Fruit fly (Drosophila melanogaster) whole organism, embryonic: Measurements from ENCODE around the gene TwdlV.
A peak's percentile ranks its signal among the peaks of the same experiment; 100 is the strongest.

Experiments
- BEAF-32 ChIP-seq: fragments of 200-800 bp; sonication (Bioruptor generic); optimal IDR thresholded peaks from 3 replicates; lab custom pipeline; 2017; ENCODE audit warnings: missing biosample characterization, missing genetic modification characterization, mild to moderate bottlenecking, moderate library complexity, missing genetic modification reagents
- Blimp-1 ChIP-seq: fragments of 200-800 bp; sonication (Bioruptor generic); optimal IDR thresholded peaks from 3 replicates; lab custom pipeline; 2018; ENCODE audit warnings: missing biosample characterization, missing genetic modification characterization, mild to moderate bottlenecking, moderate library complexity, missing genetic modification reagents
- CG1024 ChIP-seq: fragments of 200-800 bp; sonication (Bioruptor generic); IDR thresholded peaks from 2 replicates; pipeline ENCODE4 v1.3.6; 2022; ENCODE audit warnings: missing biosample characterization, missing genetic modification characterization
- CG10462 ChIP-seq: fragments of 200-800 bp; sonication (Bioruptor generic); optimal IDR thresholded peaks from 2 replicates; lab custom pipeline; 2016; ENCODE audit warnings: missing biosample characterization, missing genetic modification characterization
- CG10543 ChIP-seq: fragments of 200-800 bp; sonication (Bioruptor generic); optimal IDR thresholded peaks from 3 replicates; lab custom pipeline; 2017; ENCODE audit warnings: missing biosample characterization, mild to moderate bottlenecking, missing genetic modification characterization, moderate library complexity
- CG11456 ChIP-seq: fragments of 200-800 bp; sonication (Bioruptor generic); IDR thresholded peaks from 3 replicates; pipeline ENCODE4 v1.3.6; 2022; ENCODE audit warnings: missing biosample characterization, missing genetic modification characterization
- CG12769 ChIP-seq: fragments of 200-800 bp; sonication (Bioruptor generic); optimal IDR thresholded peaks from 2 replicates; lab custom pipeline; 2019; ENCODE audit warnings: missing biosample characterization, mild to moderate bottlenecking, missing genetic modification characterization, moderate library complexity
- CG12942 ChIP-seq: fragments of 200-800 bp; sonication (Bioruptor generic); optimal IDR thresholded peaks from 3 replicates; lab custom pipeline; 2016; ENCODE audit warnings: missing biosample characterization, missing genetic modification characterization
- CG13287 ChIP-seq: fragments of 200-800 bp; sonication (Bioruptor generic); IDR thresholded peaks from 2 replicates; pipeline ENCODE4 v1.3.6; 2022; ENCODE audit warnings: missing biosample characterization, missing genetic modification characterization; ENCODE audit not compliant: partially characterized antibody
- CG14441 ChIP-seq: fragments of 200-800 bp; sonication (Bioruptor generic); IDR thresholded peaks from 2 replicates; pipeline ENCODE4 v1.3.6; 2022; ENCODE audit warnings: missing biosample characterization, missing genetic modification characterization
- CG15601 ChIP-seq: fragments of 200-800 bp; sonication (Bioruptor generic); optimal IDR thresholded peaks from 3 replicates; lab custom pipeline; 2019; ENCODE audit warnings: missing biosample characterization, mild to moderate bottlenecking, missing genetic modification characterization, moderate library complexity
- CG18262 ChIP-seq: fragments of 200-800 bp; optimal IDR thresholded peaks from 3 replicates; lab custom pipeline; 2019; ENCODE audit warnings: missing biosample characterization, mild to moderate bottlenecking, missing genetic modification characterization, moderate library complexity
- CG33213 ChIP-seq: fragments of 200-800 bp; sonication (Bioruptor generic); optimal IDR thresholded peaks from 3 replicates; lab custom pipeline; 2016; ENCODE audit warnings: missing biosample characterization, missing genetic modification characterization
- CG5180 ChIP-seq: fragments of 200-800 bp; sonication (Bioruptor generic); optimal IDR thresholded peaks from 3 replicates; lab custom pipeline; 2017; ENCODE audit warnings: missing biosample characterization, missing genetic modification characterization, mild to moderate bottlenecking, moderate library complexity, missing genetic modification reagents
- CG7271 ChIP-seq: fragments of 200-800 bp; sonication (Bioruptor generic); optimal IDR thresholded peaks from 2 replicates; lab custom pipeline; 2018; ENCODE audit warnings: missing biosample characterization, mild to moderate bottlenecking, missing genetic modification characterization, moderate library complexity
- CG7372 ChIP-seq: fragments of 200-800 bp; sonication (Bioruptor generic); IDR thresholded peaks from 2 replicates; pipeline ENCODE4 v1.3.6; 2022; ENCODE audit warnings: missing biosample characterization, missing genetic modification characterization
- CG7839 ChIP-seq: fragments of 200-800 bp; sonication (Bioruptor generic); optimal IDR thresholded peaks from 3 replicates; lab custom pipeline; 2018; ENCODE audit warnings: missing biosample characterization, mild to moderate bottlenecking, missing genetic modification characterization, moderate library complexity
- CG7963 ChIP-seq: fragments of 200-800 bp; sonication (Bioruptor generic); IDR thresholded peaks from 3 replicates; pipeline ENCODE4 v1.3.6; 2022; ENCODE audit warnings: missing biosample characterization, missing genetic modification characterization; ENCODE audit not compliant: partially characterized antibody
- CG8359 ChIP-seq: fragments of 200-800 bp; sonication (Bioruptor generic); optimal IDR thresholded peaks from 2 replicates; lab custom pipeline; 2017; ENCODE audit warnings: missing biosample characterization, mild to moderate bottlenecking, missing genetic modification characterization, borderline replicate concordance
- CG9817 ChIP-seq: fragments of 200-800 bp; sonication (Bioruptor generic); optimal IDR thresholded peaks from 2 replicates; lab custom pipeline; 2018; ENCODE audit warnings: missing biosample characterization, mild to moderate bottlenecking, missing genetic modification characterization, moderate library complexity
- GATAe ChIP-seq: fragments of 200-800 bp; sonication (Bioruptor generic); conservative IDR thresholded peaks from 2 replicates; pipeline ENCODE4 v1.3.6; 2022; ENCODE audit warnings: missing biosample characterization, missing genetic modification characterization
- H2.0 ChIP-seq: fragments of 200-800 bp; sonication (Bioruptor generic); IDR thresholded peaks from 2 replicates; pipeline ENCODE4 v1.3.6; 2022; ENCODE audit warnings: missing biosample characterization, missing genetic modification characterization
- Opbp ChIP-seq: fragments of 200-800 bp; sonication (Bioruptor generic); IDR thresholded peaks from 3 replicates; pipeline ENCODE4 v1.3.6; 2022; ENCODE audit warnings: missing biosample characterization, missing genetic modification characterization; ENCODE audit not compliant: partially characterized antibody
- Rx ChIP-seq: fragments of 200-800 bp; sonication (Bioruptor generic); IDR thresholded peaks from 2 replicates; pipeline ENCODE4 v1.3.6; 2022; ENCODE audit warnings: missing biosample characterization, missing genetic modification characterization
- al ChIP-seq: fragments of 200-800 bp; sonication (Bioruptor generic); IDR thresholded peaks from 2 replicates; pipeline ENCODE4 v1.3.6; 2022; ENCODE audit warnings: missing biosample characterization, missing genetic modification characterization
- ato ChIP-seq: fragments of 200-800 bp; sonication (Bioruptor generic); IDR thresholded peaks from 2 replicates; pipeline ENCODE4 v1.3.6; 2022; ENCODE audit warnings: missing biosample characterization, missing genetic modification characterization; ENCODE audit not compliant: partially characterized antibody
- bcd ChIP-seq: fragments of 200-800 bp; sonication (Bioruptor generic); optimal IDR thresholded peaks from 2 replicates; lab custom pipeline; 2017; ENCODE audit warnings: missing biosample characterization, mild to moderate bottlenecking, missing genetic modification characterization
- crol ChIP-seq: fragments of 200-800 bp; sonication (Bioruptor generic); IDR thresholded peaks from 2 replicates; pipeline ENCODE4 v1.3.6; 2022; ENCODE audit warnings: missing biosample characterization, missing genetic modification characterization
- dan ChIP-seq: fragments of 200-800 bp; sonication (Bioruptor generic); IDR thresholded peaks from 2 replicates; pipeline ENCODE4 v1.3.6; 2022; ENCODE audit warnings: missing biosample characterization, missing genetic modification characterization
- dmrt11E ChIP-seq: fragments of 200-800 bp; sonication (Bioruptor generic); optimal IDR thresholded peaks from 3 replicates; lab custom pipeline; 2018; ENCODE audit warnings: missing biosample characterization, mild to moderate bottlenecking, missing genetic modification characterization, moderate library complexity
- fd102C ChIP-seq: fragments of 200-800 bp; sonication (Bioruptor generic); optimal IDR thresholded peaks from 2 replicates; lab custom pipeline; 2018; ENCODE audit warnings: missing biosample characterization, mild to moderate bottlenecking, missing genetic modification characterization, moderate library complexity
- ftz-f1 ChIP-seq: fragments of 200-800 bp; sonication (Bioruptor generic); optimal IDR thresholded peaks from 2 replicates; lab custom pipeline; 2016; ENCODE audit warnings: missing biosample characterization, missing genetic modification characterization
- grau ChIP-seq: fragments of 200-800 bp; optimal IDR thresholded peaks from 3 replicates; lab custom pipeline; 2019; ENCODE audit warnings: missing biosample characterization, mild to moderate bottlenecking, missing genetic modification characterization, moderate library complexity
- gsb-n ChIP-seq: fragments of 200-800 bp; sonication (Bioruptor generic); optimal IDR thresholded peaks from 3 replicates; lab custom pipeline; 2018; ENCODE audit warnings: missing biosample characterization, mild to moderate bottlenecking, missing genetic modification characterization
- hb ChIP-seq: fragments of 200-800 bp; sonication (Bioruptor generic); IDR thresholded peaks from 3 replicates; pipeline ENCODE4 v1.3.6; 2022; ENCODE audit warnings: missing biosample characterization, missing genetic modification characterization; ENCODE audit not compliant: partially characterized antibody
- lilli ChIP-seq: fragments of 200-800 bp; sonication (Bioruptor generic); optimal IDR thresholded peaks from 3 replicates; lab custom pipeline; 2016; ENCODE audit warnings: missing biosample characterization, missing genetic modification characterization
- nerfin-2 ChIP-seq: fragments of 200-800 bp; sonication (Bioruptor generic); IDR thresholded peaks from 2 replicates; pipeline ENCODE4 v1.3.6; 2022; ENCODE audit warnings: missing biosample characterization, missing genetic modification characterization; ENCODE audit not compliant: partially characterized antibody
- nmo ChIP-seq: fragments of 200-800 bp; sonication (Bioruptor generic); optimal IDR thresholded peaks from 2 replicates; lab custom pipeline; 2018; ENCODE audit warnings: missing biosample characterization, mild to moderate bottlenecking, missing genetic modification characterization, moderate library complexity
- otp ChIP-seq: fragments of 200-800 bp; sonication (Bioruptor generic); IDR thresholded peaks from 3 replicates; pipeline ENCODE4, ENCODE4 v1.3.6; 2022; ENCODE audit warnings: missing biosample characterization, missing genetic modification characterization
- pb ChIP-seq: fragments of 200-800 bp; sonication (Bioruptor generic); optimal IDR thresholded peaks from 3 replicates; lab custom pipeline; 2016; ENCODE audit warnings: missing biosample characterization, missing genetic modification characterization
- pfk ChIP-seq: fragments of 200-800 bp; sonication (Bioruptor generic); optimal IDR thresholded peaks from 2 replicates; lab custom pipeline; 2018; ENCODE audit warnings: missing biosample characterization, mild to moderate bottlenecking, missing genetic modification characterization, moderate library complexity
- sens ChIP-seq: fragments of 200-800 bp; sonication (Bioruptor generic); peaks from one replicate; lab custom pipeline; 2016; ENCODE audit warnings: missing biosample characterization, missing genetic modification characterization
- shn ChIP-seq: fragments of 200-800 bp; sonication (Bioruptor generic); optimal IDR thresholded peaks from 3 replicates; lab custom pipeline; 2016; ENCODE audit warnings: missing biosample characterization, missing genetic modification characterization
- sisA ChIP-seq: fragments of 200-800 bp; sonication (Bioruptor generic); IDR thresholded peaks from 2 replicates; pipeline ENCODE4 v1.3.6; 2022; ENCODE audit warnings: missing biosample characterization, missing genetic modification characterization
- sug ChIP-seq: fragments of 200-800 bp; optimal IDR thresholded peaks from 2 replicates; lab custom pipeline; 2019; ENCODE audit warnings: missing biosample characterization, mild to moderate bottlenecking, missing genetic modification characterization, moderate library complexity
- tio ChIP-seq: fragments of 200-800 bp; sonication (Bioruptor generic); optimal IDR thresholded peaks from 2 replicates; lab custom pipeline; 2017; ENCODE audit warnings: missing biosample characterization, missing genetic modification characterization, inconsistent platforms
- ttk ChIP-seq: fragments of 200-800 bp; sonication (Bioruptor generic); IDR thresholded peaks from 2 replicates; pipeline ENCODE4 v2.1.2; 2022; ENCODE audit warnings: missing biosample characterization, missing genetic modification characterization

The TwdlV gene

dm6 chr3R:4220780-4221179 lies 33.7 kb upstream of the TwdlV start (continued):
- TF ChIP-seq ato (GFP tag; lab: Robert Waterston, UW) (peak; percentile 97), CG7271 (tag; lab: Kevin White, UChicago) (no peak), dan (GFP tag; lab: Robert Waterston, UW) (no peak), tio (GFP tag; lab: Kevin White, UChicago) (no peak), CG11456 (GFP tag; lab: Robert Waterston, UW) (peak; percentile 66; the same call in 2 of the 3 replicates), hb (GFP tag; lab: Robert Waterston, UW) (peak; percentile 97), CG14441 (GFP tag; lab: Robert Waterston, UW) (no peak), pb (GFP tag; lab: Kevin White, UChicago) (no peak), CG10462 (GFP tag; lab: Kevin White, UChicago) (no peak), CG5180 (no peak), fd102C (no peak), lilli (GFP tag; lab: Kevin White, UChicago) (peak; percentile 56), crol (GFP tag; lab: Robert Waterston, UW) (no peak), al (GFP tag; lab: Robert Waterston, UW) (0 out of 2 replicates have a peak, but pooled peaks have one; percentile 10), BEAF-32 (GFP tag; lab: Kevin White, UChicago) (peak; percentile 98), dmrt11E (tag; lab: Kevin White, UChicago) (no peak), ttk (GFP tag; lab: Robert Waterston, UW) (no peak), GATAe (GFP tag; lab: Robert Waterston, UW) (no peak), grau (peak; percentile 45), CG8359 (no peak), sens (peak; percentile 73), nerfin-2 (GFP tag; lab: Robert Waterston, UW) (peak; percentile 95), CG13287 (GFP tag; lab: Robert Waterston, UW) (peak; percentile 99), CG9817 (tag; lab: Kevin White, UChicago) (peak; percentile 25)

dm6 chr3R:4228426-4228825 lies 26.1 kb upstream of the TwdlV start:
- TF ChIP-seq bcd (GFP tag; lab: Kevin White, UChicago) (no peak), CG7839 (tag; lab: Kevin White, UChicago) (no peak), ftz-f1 (GFP tag; lab: Kevin White, UChicago) (peak; percentile 72), sens (peak; percentile 70), CG12769 (tag; lab: Kevin White, UChicago) (peak; percentile 0), nmo (GFP tag; lab: Kevin White, UChicago) (no peak), sug (tag; lab: Kevin White, UChicago) (peak; percentile 78), CG12942 (GFP tag; lab: Kevin White, UChicago) (no peak)

dm6 chr3R:4229137-4229764 lies 25.3 kb upstream of the TwdlV start, which contains the start of gene DhpD:
Gene DhpD (minus strand): TSS chr3R:4229238.
- TF ChIP-seq otp (GFP tag; lab: Robert Waterston, UW) (peak; percentile 76), CG18262 (tag; lab: Kevin White, UChicago) (peak; percentile 68), shn (GFP tag; lab: Kevin White, UChicago) (no peak), CG1024 (GFP tag; lab: Robert Waterston, UW) (peak; percentile 76), H2.0 (GFP tag; lab: Robert Waterston, UW) (peak; percentile 25; the same call in 1 of the 2 replicates), pfk (peak; percentile 42), CG15601 (tag; lab: Kevin White, UChicago) (no peak), CG33213 (GFP tag; lab: Kevin White, UChicago) (peak; percentile 35), Blimp-1 (GFP tag; lab: Kevin White, UChicago) (peak; percentile 68), CG7372 (GFP tag; lab: Robert Waterston, UW) (peak; percentile 48; the same call in 1 of the 2 replicates), CG10543 (peak; percentile 53), sisA (peak; percentile 69), gsb-n (tag; lab: Kevin White, UChicago) (no peak), Rx (GFP tag; lab: Robert Waterston, UW) (peak; percentile 74), CG7963 (GFP tag; lab: Robert Waterston, UW) (peak; percentile 94), Opbp (peak; percentile 74; the same call in 2 of the 3 replicates)
